Worm (Caenorhabditis elegans) whole organism, L4/young adult: Measurements from ENCODE around the gene try-8.

Source experiments
- W03F9.2 ChIP-seq: fragments of 150-350 bp; optimal IDR thresholded peaks from 2 replicates; lab custom pipeline; 2014; ENCODE audit warnings: missing biosample characterization, missing genetic modification characterization
- dao-5 ChIP-seq: sonication (generic microtip); optimal IDR thresholded peaks from 2 replicates; lab custom pipeline; 2016; ENCODE audit warnings: missing genotype, missing genetic modification characterization, moderate library complexity, missing compliant biosample characterization
- him-1 ChIP-seq: sonication (generic microtip); optimal IDR thresholded peaks from 2 replicates; lab custom pipeline; 2016; ENCODE audit warnings: missing genotype, missing genetic modification reagents, missing genetic modification characterization, missing compliant biosample characterization

The try-8 gene

ce11 chrV:7434805-7435363 is 19.3 kb downstream of the try-8 start:
- TF ChIP-seq him-1 (no peak), dao-5 (tag; lab: Kevin White, UChicago) (no peak), W03F9.2 (peak; percentile 0)

- TF ChIP-seq dao-5 (tag; lab: Kevin White, UChicago): no peak
- no peak for TF ChIP-seq him-1
- TF ChIP-seq W03F9.2: no peak
Measured at ce11 chrV:7432441-7433146, 21.5 kb downstream of the try-8 start.

- TF ChIP-seq W03F9.2 (no peak), him-1 (no peak), dao-5 (tag; lab: Kevin White, UChicago) (no peak)
Measured at ce11 chrV:7431016-7431415, 23.1 kb downstream of the try-8 start, which contains the start of gene srw-71. srw-71 (minus strand) TSS chrV:7431116.

ce11 chrV:7428880-7429279 is 25.3 kb downstream of the try-8 start, which contains the start of gene srw-69:
srw-69 (minus strand) TSS chrV:7428980.
- TF ChIP-seq him-1 (no peak), W03F9.2 (no peak), dao-5 (tag; lab: Kevin White, UChicago) (no peak)

- no peak for TF ChIP-seq dao-5 (tag; lab: Kevin White, UChicago)
- no peak for TF ChIP-seq him-1
- no peak for TF ChIP-seq W03F9.2
Measured at ce11 chrV:7426594-7426993, 27.5 kb downstream of the try-8 start, which contains the start of gene srw-68. srw-68 (minus strand) TSS chrV:7426694.

ce11 chrV:7424336-7424735 is 29.8 kb downstream of the try-8 start, which contains the start of gene F18E3.10:
F18E3.10 (minus strand) TSS chrV:7424436.
- no peak for TF ChIP-seq him-1
- TF ChIP-seq W03F9.2: no peak
- TF ChIP-seq dao-5 (tag; lab: Kevin White, UChicago): no peak

ce11 chrV:7420162-7420561 is 34.0 kb downstream of the try-8 start, which contains the start of gene srxa-4:
srxa-4 (plus strand) TSS chrV:7420462.
- no peak for TF ChIP-seq him-1

- TF ChIP-seq W03F9.2 (no peak), dao-5 (tag; lab: Kevin White, UChicago) (no peak), him-1 (no peak)
Measured at ce11 chrV:7417018-7417716, 37.0 kb downstream of the try-8 start, which contains the start of gene srw-67. srw-67 (plus strand) TSS chrV:7417660.

ce11 chrV:7416569-7416968 is 37.6 kb downstream of the try-8 start:
- TF ChIP-seq dao-5 (tag; lab: Kevin White, UChicago): no peak
- no peak for TF ChIP-seq W03F9.2
- TF ChIP-seq him-1: no peak

- TF ChIP-seq W03F9.2 (no peak), him-1 (no peak), dao-5 (tag; lab: Kevin White, UChicago) (no peak)
Measured at ce11 chrV:7415780-7416428, 38.2 kb downstream of the try-8 start, which contains the start of gene F18E3.13. F18E3.13 (plus strand) TSS chrV:7416164.

ce11 chrV:7414909-7415308 is 39.2 kb downstream of the try-8 start, which contains the start of gene F18E3.12:
F18E3.12 (plus strand) TSS chrV:7414985.
- no peak for TF ChIP-seq dao-5 (tag; lab: Kevin White, UChicago)
- no peak for TF ChIP-seq W03F9.2
- TF ChIP-seq him-1: no peak

ce11 chrV:7413107-7413774 is 40.9 kb downstream of the try-8 start, which contains the start of gene F18E3.11:
F18E3.11 (plus strand) TSS chrV:7413482.
- TF ChIP-seq him-1 (no peak), dao-5 (tag; lab: Kevin White, UChicago) (no peak)

- TF ChIP-seq dao-5 (tag; lab: Kevin White, UChicago) (no peak), W03F9.2 (no peak), him-1 (no peak)
Measured at ce11 chrV:7411695-7412094, 42.4 kb downstream of the try-8 start, which contains the start of gene str-41. str-41 (plus strand) TSS chrV:7411995.

- TF ChIP-seq W03F9.2: no peak
- TF ChIP-seq dao-5 (tag; lab: Kevin White, UChicago): no peak
- TF ChIP-seq him-1: no peak
Measured at ce11 chrV:7409599-7409998, 44.5 kb downstream of the try-8 start, which contains the start of gene R13D7.2. R13D7.2 (plus strand) TSS chrV:7409899.
